Worm (Caenorhabditis elegans): ENCODE data around the gene ttr-10.

DNA sequence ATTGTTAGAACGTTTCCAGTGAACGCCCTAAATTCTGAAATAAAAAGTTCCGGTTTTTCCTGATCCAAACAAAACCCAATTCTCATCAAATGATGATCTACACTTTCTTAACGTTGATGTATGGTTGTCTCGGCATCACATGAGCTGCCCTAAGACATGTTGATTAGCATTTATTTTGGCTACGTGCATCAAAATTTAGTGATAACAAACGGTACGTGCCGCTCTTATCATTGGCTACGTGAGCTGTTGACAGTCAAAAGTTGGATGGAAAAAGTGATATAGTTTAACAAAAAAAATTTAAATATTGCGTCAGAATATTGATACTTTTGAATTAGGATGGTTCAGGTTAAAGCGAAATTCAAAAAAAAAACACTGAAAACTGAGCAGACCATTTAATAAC is 5.7 kb downstream of the ttr-10 start:
- no peak for TF ChIP-seq nhr-20 (tag; optimal IDR thresholded peaks at IDR 0.05)
- TF ChIP-seq mep-1 (tag; optimal IDR thresholded peaks at IDR 0.05): no peak
- TF ChIP-seq nhr-77 (tag; optimal IDR thresholded peaks at IDR 0.05): no peak
- TF ChIP-seq lin-39 (tag; optimal IDR thresholded peaks at IDR 0.05): no peak
